Fruit fly (Drosophila melanogaster) whole organism, adult: ENCODE measurements around the gene Non2.

ENCODE experiments used
- CG7045 ChIP-seq: fragments of 200-800 bp; sonication (Bioruptor generic); optimal IDR thresholded peaks from 2 replicates; lab custom pipeline; 2017; ENCODE audit warnings: missing biosample characterization, mild to moderate bottlenecking, missing genetic modification characterization
- CG7101 ChIP-seq: fragments of 200-800 bp; sonication (Bioruptor generic); optimal IDR thresholded peaks from 2 replicates; lab custom pipeline; 2018; ENCODE audit warnings: missing biosample characterization, mild to moderate bottlenecking, missing genetic modification characterization, moderate library complexity
- kay ChIP-seq: fragments of 200-800 bp; sonication (Bioruptor generic); peaks from one replicate; lab custom pipeline; 2016; ENCODE audit warnings: missing biosample characterization, missing genetic modification characterization, borderline replicate concordance
- ovo ChIP-seq: fragments of 200-800 bp; sonication (Bioruptor generic); optimal IDR thresholded peaks from 2 replicates; lab custom pipeline; 2016; ENCODE audit warnings: missing biosample characterization, missing genetic modification characterization
- pad ChIP-seq: fragments of 200-800 bp; sonication (Bioruptor generic); optimal IDR thresholded peaks from 3 replicates; lab custom pipeline; 2017; ENCODE audit warnings: missing biosample characterization, missing genetic modification characterization, mild to moderate bottlenecking, moderate library complexity, missing genetic modification reagents
- tj ChIP-seq: fragments of 200-800 bp; sonication (Bioruptor generic); optimal IDR thresholded peaks from 3 replicates; lab custom pipeline; 2017; ENCODE audit warnings: missing biosample characterization, mild to moderate bottlenecking, missing genetic modification characterization, moderate library complexity
- toe ChIP-seq: fragments of 200-800 bp; sonication (Bioruptor generic); optimal IDR thresholded peaks from 2 replicates; lab custom pipeline; 2016; ENCODE audit warnings: missing biosample characterization, missing genetic modification characterization

- peak; percentile 18 for TF ChIP-seq pad
- peak; percentile 2 for TF ChIP-seq CG7045 (GFP tag; lab: Kevin White, UChicago)
- TF ChIP-seq tj (GFP tag; lab: Kevin White, UChicago) = peak; percentile 4
- TF ChIP-seq ovo = peak; percentile 42
- peak; percentile 86 for TF ChIP-seq toe
- TF ChIP-seq kay (GFP tag; lab: Kevin White, UChicago) = peak; percentile 48
- peak; percentile 63 for TF ChIP-seq CG7101 (tag; lab: Kevin White, UChicago)
These were observed at the start of gene Non2, which contains the start of gene Mrtf for dm6 chr3L:2766269-2767088.
